Fruit fly (Drosophila melanogaster) whole organism: ENCODE results near the gene CG33689.

Source experiments
- CG8478 ChIP-seq: fragments of >200 bp; optimal IDR thresholded peaks from 2 replicates; lab custom pipeline; 2018; ENCODE audit warnings: inconsistent platforms
- EcR ChIP-seq, 2 experiments: fragments of >200 bp; optimal IDR thresholded peaks; 2 replicates each; lab custom pipeline; 2017; ENCODE audit warnings: missing biosample characterization in 2 of 2, missing genetic modification characterization in 2 of 2, missing genetic modification reagents in 2 of 2
- psq ChIP-seq: fragments of >200 bp; optimal IDR thresholded peaks from 2 replicates; lab custom pipeline; 2017
- usp ChIP-seq: fragments of >200 bp; optimal IDR thresholded peaks from 2 replicates; lab custom pipeline; 2017; ENCODE audit warnings: missing biosample characterization, missing genetic modification characterization, mixed read lengths

- TF ChIP-seq EcR (GFP tag; optimal IDR thresholded peaks at IDR 0.05; lab: Kevin White, UChicago) (no peak), CG8478 (lab: Kevin White, UChicago) (no peak), psq (lab: Kevin White, UChicago) (no peak), usp (no peak)
These were observed 32.9 kb downstream of the CG33689 start, which contains the start of gene Hsc20 for dm6 chr3L:16232924-16233323.
